Fruit fly (Drosophila melanogaster) whole organism, embryonic: ENCODE data around the gene Notum.

ENCODE experiments used
- CG10274 ChIP-seq: fragments of 200-800 bp; sonication (Bioruptor generic); optimal IDR thresholded peaks from 3 replicates; lab custom pipeline; 2017; ENCODE audit warnings: missing biosample characterization, mild to moderate bottlenecking, missing genetic modification characterization
- CG10979 ChIP-seq: fragments of 200-800 bp; sonication (Bioruptor generic); optimal IDR thresholded peaks from 2 replicates; lab custom pipeline; 2018; ENCODE audit warnings: missing biosample characterization, mild to moderate bottlenecking, missing genetic modification characterization, moderate library complexity
- CG11695 ChIP-seq: fragments of 200-800 bp; sonication (Bioruptor generic); IDR thresholded peaks from 3 replicates; pipeline ENCODE4 v1.3.6; 2022; ENCODE audit warnings: missing biosample characterization, missing genetic modification characterization
- CG12659 ChIP-seq: fragments of 200-800 bp; sonication (Bioruptor generic); optimal IDR thresholded peaks from 3 replicates; lab custom pipeline; 2017; ENCODE audit warnings: mild to moderate bottlenecking, missing biosample characterization, missing genetic modification reagents, missing genetic modification characterization
- CG14710 ChIP-seq: fragments of 200-800 bp; sonication (Bioruptor generic); optimal IDR thresholded peaks from 3 replicates; lab custom pipeline; 2019; ENCODE audit warnings: missing biosample characterization, mild to moderate bottlenecking, missing genetic modification characterization, moderate library complexity
- CG14965 ChIP-seq: fragments of 200-800 bp; sonication (Bioruptor generic); optimal IDR thresholded peaks from 2 replicates; lab custom pipeline; 2016; ENCODE audit warnings: missing biosample characterization, missing genetic modification characterization, borderline replicate concordance
- CG18011 ChIP-seq: fragments of 200-800 bp; sonication (Bioruptor generic); optimal IDR thresholded peaks from 2 replicates; lab custom pipeline; 2017; ENCODE audit warnings: missing biosample characterization, missing genetic modification characterization, mild to moderate bottlenecking, moderate library complexity, missing genotype
- CG18262 ChIP-seq: fragments of 200-800 bp; optimal IDR thresholded peaks from 3 replicates; lab custom pipeline; 2019; ENCODE audit warnings: missing biosample characterization, mild to moderate bottlenecking, missing genetic modification characterization, moderate library complexity
- CG18764 ChIP-seq: fragments of 200-800 bp; sonication (Bioruptor generic); optimal IDR thresholded peaks from 3 replicates; lab custom pipeline; 2016; ENCODE audit warnings: missing biosample characterization, missing genetic modification characterization
- CG2129 ChIP-seq: fragments of 200-800 bp; sonication (Bioruptor generic); IDR thresholded peaks from 2 replicates; pipeline ENCODE4 v1.3.6; 2022; ENCODE audit warnings: missing biosample characterization, missing genetic modification characterization; ENCODE audit not compliant: partially characterized antibody
- CG3847 ChIP-seq: fragments of 200-800 bp; sonication (Bioruptor generic); IDR thresholded peaks from 2 replicates; pipeline ENCODE4 v1.3.6; 2022; ENCODE audit warnings: missing biosample characterization, missing genetic modification characterization
- CG4404 ChIP-seq: fragments of 200-800 bp; sonication (Bioruptor generic); IDR thresholded peaks from 2 replicates; pipeline ENCODE4 v1.3.6; 2022; ENCODE audit warnings: missing biosample characterization, missing genetic modification characterization
- CG5180 ChIP-seq: fragments of 200-800 bp; sonication (Bioruptor generic); optimal IDR thresholded peaks from 3 replicates; lab custom pipeline; 2017; ENCODE audit warnings: missing biosample characterization, missing genetic modification characterization, mild to moderate bottlenecking, moderate library complexity, missing genetic modification reagents
- CG8290 ChIP-seq, 3 experiments: fragments of 200-800 bp; sonication (Bioruptor generic); optimal IDR thresholded peaks; 2 replicates each; lab custom pipeline; 2016 to 2019; ENCODE audit warnings: missing biosample characterization in 3 of 3, missing genetic modification characterization in 3 of 3, mild to moderate bottlenecking in 2 of 3, moderate library complexity in 1 of 3
- CG8359 ChIP-seq: fragments of 200-800 bp; sonication (Bioruptor generic); optimal IDR thresholded peaks from 2 replicates; lab custom pipeline; 2017; ENCODE audit warnings: missing biosample characterization, mild to moderate bottlenecking, missing genetic modification characterization, borderline replicate concordance
- CG8765 ChIP-seq: fragments of 200-800 bp; sonication (Bioruptor generic); IDR thresholded peaks from 2 replicates; pipeline ENCODE4 v1.3.6; 2022; ENCODE audit warnings: missing biosample characterization, missing genetic modification characterization
- CG8924 ChIP-seq: fragments of 200-800 bp; optimal IDR thresholded peaks from 3 replicates; lab custom pipeline; 2019; ENCODE audit warnings: missing biosample characterization, mild to moderate bottlenecking, missing genetic modification characterization, moderate library complexity
- CG9215 ChIP-seq: fragments of 200-800 bp; sonication (Bioruptor generic); IDR thresholded peaks from 2 replicates; pipeline ENCODE4 v1.3.6; 2022; ENCODE audit warnings: missing biosample characterization, missing genetic modification characterization
- CG9932 ChIP-seq: fragments of 200-800 bp; sonication (Bioruptor generic); IDR thresholded peaks from 2 replicates; pipeline ENCODE4 v1.3.6; 2022; ENCODE audit warnings: missing biosample characterization, missing genetic modification characterization
- CoRest ChIP-seq: fragments of 200-800 bp; sonication (Bioruptor generic); optimal IDR thresholded peaks from 3 replicates; lab custom pipeline; 2018; ENCODE audit warnings: missing biosample characterization, mild to moderate bottlenecking, missing genetic modification characterization, moderate library complexity
- E2f2 ChIP-seq: fragments of 200-800 bp; sonication (Bioruptor generic); IDR thresholded peaks from 2 replicates; pipeline ENCODE4 v1.3.6; 2022; ENCODE audit warnings: missing biosample characterization, missing genetic modification characterization
- Hsf ChIP-seq: fragments of 200-800 bp; sonication (Bioruptor generic); optimal IDR thresholded peaks from 3 replicates; lab custom pipeline; 2016; ENCODE audit warnings: missing biosample characterization, missing genetic modification characterization
- MTF-1 ChIP-seq: fragments of 200-800 bp; sonication (Bioruptor generic); optimal IDR thresholded peaks from 2 replicates; lab custom pipeline; 2018; ENCODE audit warnings: missing biosample characterization, mild to moderate bottlenecking, missing genetic modification characterization, borderline replicate concordance
- Nf-YA ChIP-seq: fragments of 200-800 bp; sonication (Bioruptor generic); IDR thresholded peaks from 2 replicates; pipeline ENCODE4 v1.3.6; 2022; ENCODE audit warnings: missing biosample characterization, missing genetic modification characterization
- Sry-β ChIP-seq: fragments of 200-800 bp; sonication (Bioruptor generic); optimal IDR thresholded peaks from 2 replicates; lab custom pipeline; 2018; ENCODE audit warnings: missing biosample characterization, mild to moderate bottlenecking, missing genetic modification characterization, moderate library complexity
- Xrp1 ChIP-seq: fragments of 200-800 bp; sonication (Bioruptor generic); IDR thresholded peaks from 2 replicates; pipeline ENCODE4 v1.3.6; 2022; ENCODE audit warnings: missing biosample characterization, missing genetic modification characterization
- YL-1 ChIP-seq: fragments of 200-800 bp; sonication (Bioruptor generic); optimal IDR thresholded peaks from 3 replicates; lab custom pipeline; 2017; ENCODE audit warnings: missing biosample characterization, mild to moderate bottlenecking, missing genetic modification characterization
- ase ChIP-seq: fragments of 200-800 bp; sonication (Bioruptor generic); IDR thresholded peaks from 3 replicates; pipeline ENCODE4 v1.3.6; 2022; ENCODE audit warnings: missing biosample characterization, missing genetic modification characterization
- bigmax ChIP-seq: fragments of 200-800 bp; sonication (Bioruptor generic); optimal IDR thresholded peaks from 2 replicates; lab custom pipeline; 2018; ENCODE audit warnings: missing biosample characterization, mild to moderate bottlenecking, missing genetic modification characterization
- br ChIP-seq: fragments of >200 bp; optimal IDR thresholded peaks from 2 replicates; lab custom pipeline; 2017
- bsh ChIP-seq, 2 experiments: fragments of 200-800 bp; sonication (Bioruptor generic); optimal IDR thresholded peaks; 2 replicates each; lab custom pipeline; 2017 to 2018; ENCODE audit warnings: mild to moderate bottlenecking in 2 of 2, missing biosample characterization in 2 of 2, missing genetic modification characterization in 2 of 2, moderate library complexity in 1 of 2
- chn ChIP-seq: fragments of 200-800 bp; sonication (Bioruptor generic); optimal IDR thresholded peaks from 2 replicates; lab custom pipeline; 2016; ENCODE audit warnings: missing biosample characterization, missing genetic modification characterization
- fu2 ChIP-seq: fragments of 200-800 bp; sonication (Bioruptor generic); optimal IDR thresholded peaks from 2 replicates; lab custom pipeline; 2016; ENCODE audit warnings: missing biosample characterization, missing genetic modification characterization
- gcm ChIP-seq: fragments of 200-800 bp; sonication (Bioruptor generic); optimal IDR thresholded peaks from 2 replicates; lab custom pipeline; 2019; ENCODE audit warnings: missing biosample characterization, mild to moderate bottlenecking, missing genetic modification characterization, moderate library complexity
- hbn ChIP-seq: fragments of 200-800 bp; sonication (Bioruptor generic); IDR thresholded peaks from 2 replicates; pipeline ENCODE4 v1.3.6; 2022; ENCODE audit warnings: missing biosample characterization, missing genetic modification characterization; ENCODE audit not compliant: partially characterized antibody
- ken ChIP-seq: fragments of 200-800 bp; sonication (Bioruptor generic); IDR thresholded peaks from 3 replicates; pipeline ENCODE4 v1.3.6; 2022; ENCODE audit warnings: missing biosample characterization, missing genetic modification characterization
- nmo ChIP-seq: fragments of 200-800 bp; sonication (Bioruptor generic); optimal IDR thresholded peaks from 2 replicates; lab custom pipeline; 2018; ENCODE audit warnings: missing biosample characterization, mild to moderate bottlenecking, missing genetic modification characterization, moderate library complexity
- oc ChIP-seq: fragments of 200-800 bp; sonication (Bioruptor generic); optimal IDR thresholded peaks from 2 replicates; lab custom pipeline; 2018; ENCODE audit warnings: missing biosample characterization, mild to moderate bottlenecking, missing genetic modification characterization, moderate library complexity
- pb ChIP-seq: fragments of 200-800 bp; sonication (Bioruptor generic); optimal IDR thresholded peaks from 3 replicates; lab custom pipeline; 2016; ENCODE audit warnings: missing biosample characterization, missing genetic modification characterization
- prd ChIP-seq, 3 experiments: fragments of >200 bp in 2 of 3; fragments of 200-800 bp in 1 of 3; sonication (Bioruptor generic) in 1 of 3; optimal IDR thresholded peaks in 2 of 3; IDR thresholded peaks in 1 of 3; 2 replicates in 2 of 3; 3 replicates in 1 of 3; pipeline versions ENCODE4 v1.3.6 to Lab custom; 2017 to 2022; ENCODE audit warnings: missing biosample characterization in 1 of 3, missing genetic modification characterization in 1 of 3
- slp2 ChIP-seq: fragments of 200-800 bp; sonication (Bioruptor generic); optimal IDR thresholded peaks from 2 replicates; lab custom pipeline; 2016; ENCODE audit warnings: missing biosample characterization, missing genetic modification characterization
- sna ChIP-seq: fragments of 200-800 bp; sonication (Bioruptor generic); IDR thresholded peaks from 2 replicates; pipeline ENCODE4 v1.3.6; 2022; ENCODE audit warnings: missing biosample characterization, missing genetic modification characterization; ENCODE audit not compliant: partially characterized antibody
- tll ChIP-seq, 2 experiments: fragments of 200-800 bp in 1 of 2; fragments of >200 bp in 1 of 2; sonication (Bioruptor generic) in 1 of 2; optimal IDR thresholded peaks; 2 replicates each; lab custom pipeline; 2017 to 2019; ENCODE audit warnings: missing biosample characterization in 2 of 2, missing genetic modification characterization in 2 of 2, mild to moderate bottlenecking in 1 of 2, moderate library complexity in 1 of 2
- toy ChIP-seq: fragments of 200-800 bp; sonication (Bioruptor generic); IDR thresholded peaks from 2 replicates; pipeline ENCODE4 v1.3.6; 2022; ENCODE audit warnings: missing biosample characterization, missing genetic modification characterization
- zf30C ChIP-seq: fragments of 200-800 bp; sonication (Bioruptor generic); optimal IDR thresholded peaks from 3 replicates; lab custom pipeline; 2018; ENCODE audit warnings: missing biosample characterization, mild to moderate bottlenecking, missing genetic modification characterization
- zfh1 ChIP-seq: fragments of 200-800 bp; sonication (Bioruptor generic); IDR thresholded peaks from 3 replicates; pipeline ENCODE4 v1.3.6; 2022; ENCODE audit warnings: missing biosample characterization, missing genetic modification characterization
- zfh2 ChIP-seq: fragments of 200-800 bp; sonication (Bioruptor generic); optimal IDR thresholded peaks from 2 replicates; lab custom pipeline; 2016; ENCODE audit warnings: missing biosample characterization, missing genetic modification characterization

The Notum gene

DNA sequence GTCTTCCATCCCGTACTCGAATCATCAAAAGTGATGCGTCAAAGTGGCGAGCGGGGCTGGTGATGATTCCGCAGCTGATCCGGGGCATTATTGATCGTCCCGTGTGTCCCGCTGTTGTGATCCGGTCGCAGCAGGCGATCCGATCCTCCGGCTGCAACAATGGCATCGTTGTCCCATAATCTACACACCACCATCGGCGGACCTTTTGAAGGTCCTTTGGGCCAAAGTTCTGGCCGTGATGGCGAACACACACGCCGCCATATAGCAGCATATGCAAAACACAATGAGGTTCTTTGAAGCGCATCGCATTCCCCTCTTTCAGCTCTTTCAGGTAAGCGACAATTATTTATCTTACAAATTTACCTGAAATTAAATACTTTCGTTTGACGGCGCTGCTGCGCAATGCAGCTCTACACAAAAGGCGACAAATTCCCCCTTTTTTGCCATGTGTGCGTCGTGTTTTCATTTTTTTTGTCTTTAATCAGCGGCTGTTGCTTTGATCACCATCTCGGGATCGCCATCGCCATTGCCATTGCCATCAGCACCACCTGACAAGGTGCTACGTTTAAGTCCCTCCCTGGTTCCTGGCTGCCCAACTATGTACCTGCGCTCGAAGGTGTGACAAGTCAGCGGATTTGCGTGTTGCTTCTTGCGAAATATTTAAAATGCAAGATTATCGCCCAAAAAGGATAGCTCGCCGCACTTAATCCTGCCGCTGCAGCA is 5.6 kb upstream of the Notum start (continued):
- TF ChIP-seq CoRest (tag; lab: Kevin White, UChicago) (no peak), gcm (GFP tag; lab: Kevin White, UChicago) (no peak), CG9932 (GFP tag; lab: Robert Waterston, UW) (no peak), ken (GFP tag; lab: Robert Waterston, UW) (no peak), zf30C (GFP tag; lab: Kevin White, UChicago) (no peak), CG18011 (GFP tag; lab: Kevin White, UChicago) (no peak), Nf-YA (GFP tag; lab: Robert Waterston, UW) (no peak)

DNA sequence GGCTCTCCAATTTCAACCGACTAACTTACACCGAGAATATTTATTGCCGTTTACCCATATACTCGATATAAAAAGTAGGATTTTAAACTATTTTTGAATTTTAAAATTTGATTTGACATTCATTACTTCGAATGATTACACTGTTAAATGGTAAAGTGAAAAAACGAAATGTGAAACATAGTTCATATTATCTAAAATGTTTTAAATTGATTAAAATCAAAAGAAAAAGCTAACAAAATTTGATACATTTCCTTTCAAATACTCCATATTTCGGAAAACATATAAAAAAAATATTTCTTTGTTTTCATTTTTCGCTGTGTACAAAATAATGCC is 5.1 kb upstream of the Notum start:
- TF ChIP-seq CG2129, result no peak
- no peak for TF ChIP-seq CG4404 (GFP tag; lab: Robert Waterston, UW)
- no peak for TF ChIP-seq bsh (GFP tag; optimal IDR thresholded peaks at IDR 0.05; lab: Kevin White, UChicago)
- TF ChIP-seq CG5180 (GFP tag; lab: Kevin White, UChicago), result no peak
- no peak for TF ChIP-seq ase
- no peak for TF ChIP-seq CG3847 (GFP tag; lab: Robert Waterston, UW)
- TF ChIP-seq fu2 (GFP tag; lab: Kevin White, UChicago), result no peak
- TF ChIP-seq YL-1, result no peak
- no peak for TF ChIP-seq slp2 (GFP tag; lab: Kevin White, UChicago)
- TF ChIP-seq Sry-β (GFP tag; lab: Kevin White, UChicago), result no peak
- no peak for TF ChIP-seq chn (GFP tag; lab: Kevin White, UChicago)
- peak; percentile 2 for TF ChIP-seq CG10979 (tag; lab: Kevin White, UChicago)
- TF ChIP-seq CG14710 (tag; lab: Kevin White, UChicago), result peak; percentile 36
- no peak for TF ChIP-seq CG8359
- no peak for TF ChIP-seq oc (tag; lab: Kevin White, UChicago)
- TF ChIP-seq CG8924 (tag; lab: Kevin White, UChicago), result no peak
- TF ChIP-seq tll (GFP tag; optimal IDR thresholded peaks at IDR 0.05; lab: Kevin White, UChicago), result no peak
- TF ChIP-seq MTF-1 (GFP tag; lab: Kevin White, UChicago), result no peak
- TF ChIP-seq hbn (GFP tag; lab: Robert Waterston, UW), result no peak
- TF ChIP-seq Hsf (GFP tag; lab: Kevin White, UChicago), result no peak
- TF ChIP-seq CG11695 (GFP tag; lab: Robert Waterston, UW), result no peak
- peak; percentile 52 for TF ChIP-seq CG18262 (tag; lab: Kevin White, UChicago)
- TF ChIP-seq nmo (GFP tag; lab: Kevin White, UChicago), result no peak
- no peak for TF ChIP-seq CG9215 (GFP tag; lab: Robert Waterston, UW)
- TF ChIP-seq pb, result no peak
- no peak for TF ChIP-seq CG12659 (GFP tag; lab: Kevin White, UChicago)
- TF ChIP-seq CG8765 (GFP tag; lab: Robert Waterston, UW), result no peak
- no peak for TF ChIP-seq zfh1 (GFP tag; lab: Robert Waterston, UW)
- no peak for TF ChIP-seq CG8290 (GFP tag; optimal IDR thresholded peaks at IDR 0.05; lab: Kevin White, UChicago)
- no peak for TF ChIP-seq CG8290 (tag; optimal IDR thresholded peaks at IDR 0.05; lab: Kevin White, UChicago)
- no peak for TF ChIP-seq prd (optimal IDR thresholded peaks at IDR 0.05; lab: Kevin White, UChicago)
- TF ChIP-seq prd (GFP tag; IDR thresholded peaks at IDR 0.05; lab: Robert Waterston, UW), result peak; percentile 48; the same call in 1 of the 3 replicates
- no peak for TF ChIP-seq zfh2 (GFP tag; lab: Kevin White, UChicago)
- TF ChIP-seq CG10274 (GFP tag; lab: Kevin White, UChicago), result no peak
- TF ChIP-seq toy (GFP tag; lab: Robert Waterston, UW), result no peak
- TF ChIP-seq Xrp1 (GFP tag; lab: Robert Waterston, UW), result peak; percentile 32; the same call in 1 of the 2 replicates
- no peak for TF ChIP-seq E2f2 (GFP tag; lab: Robert Waterston, UW)
- no peak for TF ChIP-seq CG18764 (GFP tag; lab: Kevin White, UChicago)
- no peak for TF ChIP-seq br (lab: Kevin White, UChicago)
- TF ChIP-seq sna (GFP tag; lab: Robert Waterston, UW), result no peak
- no peak for TF ChIP-seq bigmax (GFP tag; lab: Kevin White, UChicago)
- no peak for TF ChIP-seq CG14965 (GFP tag; lab: Kevin White, UChicago)
